Fruit fly (Drosophila melanogaster): Measurements from ENCODE around the gene CG11345.

CG11345 gene

DNA sequence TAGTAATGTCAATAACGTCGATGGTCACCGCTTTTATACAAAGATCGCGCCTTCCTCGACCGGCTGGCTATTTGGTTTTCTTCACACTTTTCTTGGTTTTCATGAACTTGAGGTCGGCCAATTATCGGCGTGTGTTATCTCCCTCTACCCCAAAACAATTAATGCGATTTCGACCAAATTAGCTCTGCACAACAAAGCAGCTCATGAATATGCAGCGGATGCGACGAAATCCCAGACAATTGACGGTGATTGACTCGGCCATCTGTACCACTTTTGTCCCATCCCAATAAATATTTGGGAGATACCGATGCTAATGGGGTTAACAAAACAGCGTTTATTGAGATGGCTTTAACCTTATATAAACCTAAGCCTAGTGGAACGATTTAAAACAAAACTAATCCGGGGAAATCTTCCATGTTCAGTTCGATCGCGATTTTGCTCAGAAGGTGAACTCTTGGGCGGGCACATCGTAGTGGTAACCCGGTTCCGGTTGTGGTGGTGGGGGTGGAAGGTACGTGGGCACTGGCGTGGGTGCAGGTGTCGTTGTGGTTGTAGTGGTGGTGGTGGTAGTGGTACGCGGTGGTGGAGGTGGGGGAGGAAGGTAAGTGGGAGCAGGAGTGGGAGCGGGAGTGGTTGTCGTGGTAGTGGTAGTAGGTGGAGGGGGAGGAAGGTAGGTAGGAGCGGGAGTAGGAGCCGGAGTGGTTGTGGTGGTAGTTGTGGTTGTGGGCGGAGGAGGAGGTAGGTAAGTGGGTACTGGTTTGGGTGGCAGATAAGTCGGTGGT, 2.5 kb upstream of the CG11345 start, which contains the start of gene CG15022:
TSS of gene CG15022 (minus strand) at position 11 of the 782 bp plus-strand sequence.
- TF ChIP-seq cic (GFP tag; optimal IDR thresholded peaks at IDR 0.05) (no peak), ovo (GFP tag; optimal IDR thresholded peaks at IDR 0.05) (no peak), CG12768 (GFP tag; optimal IDR thresholded peaks at IDR 0.05) (no peak), kay (GFP tag; ENCODE audit: borderline replicate concordance) (no peak), CG7101 (tag; optimal IDR thresholded peaks at IDR 0.05) (no peak), cnc (optimal IDR thresholded peaks at IDR 0.05) (no peak), CG33017 (tag; optimal IDR thresholded peaks at IDR 0.05) (no peak)

DNA sequence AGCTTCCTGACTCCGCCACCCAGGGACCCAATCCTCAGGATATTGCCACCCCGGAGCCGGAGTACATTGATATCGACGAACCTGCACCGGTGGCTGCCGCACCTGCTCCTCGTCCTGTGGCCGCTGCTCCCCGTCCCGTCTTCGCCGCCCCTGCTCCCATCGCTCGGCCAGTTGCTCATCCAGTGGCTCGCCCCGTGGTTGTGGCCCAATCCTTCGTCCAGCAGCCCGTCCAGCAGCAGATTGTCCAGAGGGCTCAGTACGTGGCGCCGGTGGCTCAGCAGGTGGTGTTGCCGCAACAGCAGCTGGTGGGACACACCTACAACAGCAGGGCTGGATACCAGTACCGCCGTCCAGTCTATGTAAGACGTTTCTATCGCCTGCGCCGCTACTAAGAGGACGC, 10.7 kb downstream of the CG11345 start:
- TF ChIP-seq bab1 (GFP tag; optimal IDR thresholded peaks at IDR 0.05), result no peak

DNA sequence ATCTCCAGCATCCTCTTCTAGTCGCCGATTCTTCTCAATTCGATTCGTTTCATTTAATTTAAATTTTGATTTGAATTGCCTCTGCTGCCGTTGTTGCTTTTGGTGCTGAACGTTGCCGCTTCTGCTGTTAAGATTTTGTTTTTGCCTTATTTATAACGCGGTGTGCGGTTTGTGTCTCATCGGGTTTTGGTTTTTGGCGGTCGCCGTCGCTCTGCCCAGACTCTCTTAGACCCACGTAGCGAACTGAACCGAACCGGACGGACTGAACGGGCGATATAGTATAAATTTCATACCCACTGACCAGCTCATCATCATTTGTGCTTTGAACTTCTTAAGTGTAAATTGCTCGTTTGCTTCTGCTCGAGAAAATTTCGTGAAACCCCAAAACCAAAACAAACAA, 11.7 kb downstream of the CG11345 start, which contains the start of gene CG12607:
TSS of gene CG12607 (plus strand) at position 301 of the 400 bp plus-strand sequence.
- no peak for TF ChIP-seq cic (GFP tag; optimal IDR thresholded peaks at IDR 0.05)
- no peak for TF ChIP-seq CG12768 (GFP tag; optimal IDR thresholded peaks at IDR 0.05)
- TF ChIP-seq Mnt (GFP tag; optimal IDR thresholded peaks at IDR 0.05), result no peak
- TF ChIP-seq kay (GFP tag; ENCODE audit: borderline replicate concordance), result no peak
- no peak for TF ChIP-seq tj (GFP tag; optimal IDR thresholded peaks at IDR 0.05)
- TF ChIP-seq bab1 (GFP tag; optimal IDR thresholded peaks at IDR 0.05), result no peak
- no peak for TF ChIP-seq CG11617 (GFP tag; optimal IDR thresholded peaks at IDR 0.05)
- TF ChIP-seq CG33017 (tag; optimal IDR thresholded peaks at IDR 0.05), result no peak
- TF ChIP-seq CG1620 (GFP tag; optimal IDR thresholded peaks at IDR 0.05), result no peak
- no peak for TF ChIP-seq ovo (GFP tag; optimal IDR thresholded peaks at IDR 0.05)
- TF ChIP-seq CG7045 (GFP tag; optimal IDR thresholded peaks at IDR 0.05), result no peak
- no peak for TF ChIP-seq pad (GFP tag; optimal IDR thresholded peaks at IDR 0.05)
- TF ChIP-seq CG5204 (GFP tag; optimal IDR thresholded peaks at IDR 0.05), result no peak
- no peak for TF ChIP-seq Crg-1 (GFP tag; optimal IDR thresholded peaks at IDR 0.05)
- TF ChIP-seq CG14711 (tag; optimal IDR thresholded peaks at IDR 0.05), result no peak

DNA sequence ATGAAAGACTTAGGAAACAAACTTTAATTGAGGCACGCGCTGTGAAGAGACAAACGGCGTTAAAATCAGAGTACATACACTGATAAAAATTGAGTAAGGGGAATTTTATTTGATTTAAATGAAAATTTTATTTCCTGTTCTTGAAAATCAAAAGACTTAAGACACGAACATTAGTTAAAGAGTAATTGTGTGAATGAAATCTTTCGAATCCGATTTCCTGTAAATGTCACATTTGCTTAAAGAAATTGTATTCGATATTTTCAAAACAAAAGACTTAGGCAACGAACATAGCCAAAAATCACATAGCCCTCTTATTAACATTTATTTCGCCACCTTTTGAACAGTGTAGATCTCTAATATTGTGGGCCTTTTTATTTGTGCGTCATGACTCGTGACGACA, 12.1 kb downstream of the CG11345 start:
- TF ChIP-seq CG12768 (GFP tag; optimal IDR thresholded peaks at IDR 0.05) (no peak), kay (GFP tag; ENCODE audit: borderline replicate concordance) (peak; percentile 27)

DNA sequence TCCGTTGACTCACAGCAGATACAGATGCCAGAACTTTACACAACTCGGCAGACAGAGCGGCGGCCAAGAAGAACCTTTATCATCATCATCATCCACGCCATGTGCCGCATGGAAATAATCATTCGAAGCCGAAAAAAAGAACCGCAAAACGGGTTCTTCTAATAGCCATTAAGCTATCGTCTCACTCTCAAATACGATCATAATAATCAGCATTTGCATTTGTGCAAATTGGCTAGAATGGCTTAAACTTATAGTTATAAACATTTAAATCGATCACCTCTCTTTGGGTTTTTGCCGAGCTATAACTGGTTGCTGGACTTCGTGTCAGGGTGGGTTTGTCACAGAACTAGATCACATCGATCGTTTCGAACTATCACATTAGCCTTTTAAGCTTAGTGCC, 15.8 kb downstream of the CG11345 start:
- TF ChIP-seq kay (GFP tag; ENCODE audit: borderline replicate concordance) (no peak), toe (GFP tag; optimal IDR thresholded peaks at IDR 0.05) (no peak), CG1620 (GFP tag; optimal IDR thresholded peaks at IDR 0.05) (no peak), CG7101 (tag; optimal IDR thresholded peaks at IDR 0.05) (no peak), Hr96 (GFP tag; optimal IDR thresholded peaks at IDR 0.05) (no peak), bab1 (GFP tag; optimal IDR thresholded peaks at IDR 0.05) (no peak), CG14711 (tag; optimal IDR thresholded peaks at IDR 0.05) (no peak), CG7045 (GFP tag; optimal IDR thresholded peaks at IDR 0.05) (no peak), CG11617 (GFP tag; optimal IDR thresholded peaks at IDR 0.05) (no peak)

DNA sequence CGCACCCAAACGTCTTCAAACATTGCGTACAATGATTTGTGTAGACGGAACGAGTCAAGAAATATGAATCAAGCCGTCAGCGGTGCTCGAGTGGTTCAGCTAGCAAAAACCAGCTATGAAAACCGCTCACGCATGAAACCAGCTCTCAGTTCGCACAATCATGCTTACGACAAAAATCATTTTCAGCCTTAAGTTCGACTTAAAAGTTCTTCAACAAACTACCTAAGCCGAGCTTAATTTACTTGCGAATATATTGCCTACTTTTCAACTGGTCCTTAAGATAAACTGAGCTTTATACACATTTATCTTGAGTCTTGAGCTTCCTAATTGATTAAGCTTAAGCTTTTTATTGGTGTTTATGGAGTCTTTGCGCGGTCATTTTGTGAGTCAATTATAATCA, 17.8 kb downstream of the CG11345 start:
- no peak for TF ChIP-seq CG14711 (tag; optimal IDR thresholded peaks at IDR 0.05)
- no peak for TF ChIP-seq tj (GFP tag; optimal IDR thresholded peaks at IDR 0.05)
- TF ChIP-seq CG7101 (tag; optimal IDR thresholded peaks at IDR 0.05), result no peak
- no peak for TF ChIP-seq Clk (GFP tag; optimal IDR thresholded peaks at IDR 0.05)
- no peak for TF ChIP-seq CG11617 (GFP tag; optimal IDR thresholded peaks at IDR 0.05)
- no peak for TF ChIP-seq CG33017 (tag; optimal IDR thresholded peaks at IDR 0.05)
- no peak for TF ChIP-seq toe (GFP tag; optimal IDR thresholded peaks at IDR 0.05)
- no peak for TF ChIP-seq CG1620 (GFP tag; optimal IDR thresholded peaks at IDR 0.05)
- no peak for TF ChIP-seq bab1 (GFP tag; optimal IDR thresholded peaks at IDR 0.05)
- TF ChIP-seq cnc (optimal IDR thresholded peaks at IDR 0.05), result no peak
- no peak for TF ChIP-seq cic (GFP tag; optimal IDR thresholded peaks at IDR 0.05)
- no peak for TF ChIP-seq pad (GFP tag; optimal IDR thresholded peaks at IDR 0.05)
- TF ChIP-seq ovo (GFP tag; optimal IDR thresholded peaks at IDR 0.05), result no peak
- TF ChIP-seq Hr96 (GFP tag; optimal IDR thresholded peaks at IDR 0.05), result no peak
- no peak for TF ChIP-seq kay (GFP tag; ENCODE audit: borderline replicate concordance)
- TF ChIP-seq Mnt (GFP tag; optimal IDR thresholded peaks at IDR 0.05), result no peak
- no peak for TF ChIP-seq Crg-1 (GFP tag; optimal IDR thresholded peaks at IDR 0.05)
- TF ChIP-seq CG5204 (GFP tag; optimal IDR thresholded peaks at IDR 0.05), result no peak
- TF ChIP-seq CG7045 (GFP tag; optimal IDR thresholded peaks at IDR 0.05), result no peak
- TF ChIP-seq CG12768 (GFP tag; optimal IDR thresholded peaks at IDR 0.05), result no peak

DNA sequence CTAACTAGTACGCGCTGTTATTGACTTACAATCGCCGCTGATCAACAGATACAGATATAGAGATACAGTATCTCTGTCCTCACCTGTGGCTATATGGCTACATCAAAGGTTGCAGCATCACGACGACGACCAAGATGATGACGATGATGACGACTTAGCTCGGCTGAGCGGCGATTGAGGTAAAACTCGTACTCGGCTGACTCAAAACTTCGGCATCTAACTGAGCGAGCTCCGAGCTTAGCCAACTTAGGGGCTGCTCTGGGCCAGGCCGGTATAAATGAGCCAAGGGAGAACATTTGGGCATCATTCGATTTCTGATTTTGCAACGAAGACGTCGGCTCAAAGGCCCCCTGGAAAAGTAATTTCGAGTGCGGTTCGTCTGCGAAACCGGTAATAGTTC, 21.5 kb downstream of the CG11345 start, which contains the start of gene CG15021:
TSS of gene CG15021 (plus strand) at position 301 of the 400 bp plus-strand sequence.
- TF ChIP-seq CG12768 (GFP tag; optimal IDR thresholded peaks at IDR 0.05) (no peak), CG33017 (tag; optimal IDR thresholded peaks at IDR 0.05) (no peak), Mnt (GFP tag; optimal IDR thresholded peaks at IDR 0.05) (no peak), CG1620 (GFP tag; optimal IDR thresholded peaks at IDR 0.05) (no peak), pad (GFP tag; optimal IDR thresholded peaks at IDR 0.05) (no peak), toe (GFP tag; optimal IDR thresholded peaks at IDR 0.05) (no peak)

All from whole organism, adult.